Fruit fly (Drosophila melanogaster) whole organism, adult: Measurements from ENCODE around the gene Ge-1.

Source experiments
- CG1620 ChIP-seq: fragments of 200-800 bp; sonication (Bioruptor generic); optimal IDR thresholded peaks from 2 replicates; lab custom pipeline; 2016; ENCODE audit warnings: missing biosample characterization, missing genetic modification characterization
- CG33017 ChIP-seq: fragments of 200-800 bp; sonication (Bioruptor generic); optimal IDR thresholded peaks from 2 replicates; lab custom pipeline; 2018; ENCODE audit warnings: missing biosample characterization, mild to moderate bottlenecking, missing genetic modification characterization, moderate library complexity
- CG5204 ChIP-seq: fragments of 200-800 bp; sonication (Bioruptor generic); optimal IDR thresholded peaks from 2 replicates; lab custom pipeline; 2016; ENCODE audit warnings: missing biosample characterization, missing genetic modification characterization
- Clk ChIP-seq: fragments of 200-800 bp; sonication (Bioruptor generic); optimal IDR thresholded peaks from 2 replicates; lab custom pipeline; 2017; ENCODE audit warnings: missing biosample characterization, missing genetic modification characterization
- Mnt ChIP-seq: fragments of 200-800 bp; sonication (Bioruptor generic); optimal IDR thresholded peaks from 2 replicates; lab custom pipeline; 2016; ENCODE audit warnings: missing biosample characterization, mild to moderate bottlenecking, missing genetic modification characterization
- cic ChIP-seq: fragments of 200-800 bp; sonication (Bioruptor generic); optimal IDR thresholded peaks from 2 replicates; lab custom pipeline; 2017; ENCODE audit warnings: missing biosample characterization, mild to moderate bottlenecking, missing genetic modification characterization, moderate library complexity
- kay ChIP-seq: fragments of 200-800 bp; sonication (Bioruptor generic); peaks from one replicate; lab custom pipeline; 2016; ENCODE audit warnings: missing biosample characterization, missing genetic modification characterization, borderline replicate concordance
- ovo ChIP-seq: fragments of 200-800 bp; sonication (Bioruptor generic); optimal IDR thresholded peaks from 2 replicates; lab custom pipeline; 2016; ENCODE audit warnings: missing biosample characterization, missing genetic modification characterization
- pad ChIP-seq: fragments of 200-800 bp; sonication (Bioruptor generic); optimal IDR thresholded peaks from 3 replicates; lab custom pipeline; 2017; ENCODE audit warnings: missing biosample characterization, missing genetic modification characterization, mild to moderate bottlenecking, moderate library complexity, missing genetic modification reagents
- toe ChIP-seq: fragments of 200-800 bp; sonication (Bioruptor generic); optimal IDR thresholded peaks from 2 replicates; lab custom pipeline; 2016; ENCODE audit warnings: missing biosample characterization, missing genetic modification characterization

DNA sequence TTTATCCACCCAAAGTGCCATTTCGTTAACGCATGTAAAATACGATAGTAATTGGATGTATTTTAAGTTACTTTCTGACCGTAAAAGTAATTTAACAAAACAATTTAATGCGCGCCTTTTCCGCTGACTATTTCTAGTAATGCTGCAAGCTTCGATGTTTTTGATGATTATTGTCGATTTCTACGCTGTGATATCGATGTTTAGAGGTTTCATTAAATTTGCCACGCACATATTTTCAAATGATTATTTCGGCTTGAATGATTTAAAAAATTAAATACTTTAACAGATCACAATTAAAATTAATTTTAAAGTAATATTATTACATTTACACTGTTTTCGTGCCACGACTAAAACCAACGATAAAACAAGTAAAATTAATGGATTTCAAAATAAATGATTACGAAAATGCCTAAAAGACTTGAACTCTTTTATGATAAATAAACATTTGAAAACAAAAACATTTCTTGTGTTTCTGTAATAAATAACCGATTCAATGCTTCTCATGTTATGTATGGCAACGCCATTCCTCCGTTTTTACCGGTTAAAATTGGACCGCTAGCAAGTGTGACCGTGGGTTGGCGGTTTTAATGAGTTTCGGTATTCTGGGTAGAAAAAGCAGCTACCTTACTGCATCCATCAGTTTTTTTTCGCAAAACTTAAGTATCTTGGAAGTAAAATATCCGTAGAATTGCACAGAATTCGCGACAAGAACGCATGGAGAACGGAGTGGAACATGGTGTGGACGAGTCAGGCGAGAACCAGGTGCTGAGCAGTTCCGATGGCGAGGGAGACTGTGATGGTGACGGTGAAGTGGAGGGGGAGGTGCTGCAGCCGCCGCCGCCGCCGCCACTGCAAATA, 29.7 kb upstream of the Ge-1 start, which contains the start of the genes RfC38 and CG4751:
- TF ChIP-seq toe (GFP tag; lab: Kevin White, UChicago) = peak; percentile 15
- no peak for TF ChIP-seq CG5204
- no peak for TF ChIP-seq pad (GFP tag; lab: Kevin White, UChicago)
- no peak for TF ChIP-seq Clk
- no peak for TF ChIP-seq Mnt
- no peak for TF ChIP-seq CG1620 (GFP tag; lab: Kevin White, UChicago)
- peak; percentile 46 for TF ChIP-seq ovo (GFP tag; lab: Kevin White, UChicago)
- peak; percentile 74 for TF ChIP-seq kay (GFP tag; lab: Kevin White, UChicago)
- TF ChIP-seq cic (GFP tag; lab: Kevin White, UChicago) = no peak
- TF ChIP-seq CG33017 = no peak
